Worm (Caenorhabditis elegans) whole organism, L4/young adult: ENCODE measurements around the gene srsx-19.

ENCODE experiments used
- W03F9.2 ChIP-seq: fragments of 150-350 bp; optimal IDR thresholded peaks from 2 replicates; lab custom pipeline; 2014; ENCODE audit warnings: missing biosample characterization, missing genetic modification characterization
- him-1 ChIP-seq: sonication (generic microtip); optimal IDR thresholded peaks from 2 replicates; lab custom pipeline; 2016; ENCODE audit warnings: missing genotype, missing genetic modification reagents, missing genetic modification characterization, missing compliant biosample characterization

ce11 chrV:13929503-13929902, 42.0 kb downstream of the srsx-19 start, which contains the start of gene srxa-13:
- TF ChIP-seq him-1 (tag; lab: Kevin White, UChicago), result no peak
- TF ChIP-seq W03F9.2 (tag; lab: Kevin White, UChicago), result no peak
